Worm (Caenorhabditis elegans): ENCODE data around the gene cux-7.

The cux-7 gene

DNA sequence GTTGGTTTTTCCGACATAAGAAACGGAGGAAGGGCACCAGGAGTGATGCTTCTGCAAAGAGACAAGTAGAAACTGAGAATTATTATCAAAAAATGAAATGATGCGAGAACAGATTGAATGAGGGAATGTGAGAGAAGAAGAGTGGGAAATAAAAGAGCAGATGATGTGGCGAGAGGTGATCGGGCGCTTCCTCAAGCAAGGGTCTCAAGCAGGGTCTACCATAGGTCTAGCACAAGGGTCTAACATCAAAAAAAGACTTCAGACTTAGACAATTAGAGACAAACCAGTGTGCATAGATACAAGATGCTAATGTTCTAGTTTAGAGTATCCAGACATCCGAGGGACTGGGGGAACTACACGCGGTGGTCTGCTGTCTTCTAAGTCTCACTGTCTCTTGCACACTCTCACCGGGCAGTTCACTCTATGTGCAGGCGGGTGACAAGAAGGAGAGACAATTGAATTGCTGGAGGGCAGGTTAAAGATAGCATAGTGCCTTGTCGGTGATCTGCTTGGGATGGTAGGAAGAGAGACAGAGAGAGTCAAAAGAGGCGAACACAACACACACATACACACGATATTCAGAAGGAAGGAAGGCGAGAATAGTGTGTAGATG, 49.5 kb upstream of the cux-7 start, which contains the start of gene R13A5.7 (continued):
- TF ChIP-seq spr-1 (tag; optimal IDR thresholded peaks at IDR 0.05) (peak; percentile 15), fos-1 (tag; optimal IDR thresholded peaks at IDR 0.05) (no peak), snpc-4 (tag; optimal IDR thresholded peaks at IDR 0.05) (no peak), hlh-11 (tag; optimal IDR thresholded peaks at IDR 0.05) (peak; percentile 93), lin-29 (GFP tag; IDR thresholded peaks at IDR 0.05) (no peak), mxl-3 (GFP tag; optimal IDR thresholded peaks at IDR 0.05) (peak; percentile 95), fkh-10 (GFP tag; optimal IDR thresholded peaks at IDR 0.05) (peak; percentile 66), nhr-41 (GFP tag; IDR thresholded peaks at IDR 0.05) (0 out of 2 replicates have a peak, but pooled peaks have one; percentile 25), sdz-12 (GFP tag; optimal IDR thresholded peaks at IDR 0.05) (no peak), cey-2 (tag; optimal IDR thresholded peaks at IDR 0.05; ENCODE audit: borderline replicate concordance, insufficient read depth) (no peak), attf-4 (tag; optimal IDR thresholded peaks at IDR 0.05) (no peak), madf-9 (GFP tag; conservative IDR thresholded peaks at IDR 0.05) (no peak; the same call in 1 of the 2 replicates), nhr-102 (tag; optimal IDR thresholded peaks at IDR 0.05) (peak; percentile 68), hif-1 (tag; optimal IDR thresholded peaks at IDR 0.05) (peak in 1 of 2 experiments; percentile 36), D1046.2 (GFP tag; IDR thresholded peaks at IDR 0.05) (no peak), gei-8 (GFP tag; optimal IDR thresholded peaks at IDR 0.05) (peak; percentile 48), spr-3 (GFP tag; optimal IDR thresholded peaks at IDR 0.05) (no peak), nhr-42 (GFP tag; IDR thresholded peaks at IDR 0.05) (no peak), F37D6.2 (tag; optimal IDR thresholded peaks at IDR 0.05) (peak; percentile 31), nhr-111 (GFP tag; optimal IDR thresholded peaks at IDR 0.05) (no peak), hlh-30 (tag; optimal IDR thresholded peaks at IDR 0.05; ENCODE audit: insufficient read depth) (peak; percentile 95), mdt-29 (GFP tag; IDR thresholded peaks at IDR 0.05) (0 out of 2 replicates have a peak, but pooled peaks have one; percentile 35), F26F4.8 (GFP tag; conservative IDR thresholded peaks at IDR 0.05) (no peak), Y75B8A.6 (GFP tag; IDR thresholded peaks at IDR 0.05) (no peak), nhr-76 (tag; optimal IDR thresholded peaks at IDR 0.05) (no peak), ceh-62 (tag; optimal IDR thresholded peaks at IDR 0.05) (no peak), tra-1 (GFP tag; IDR thresholded peaks at IDR 0.05) (0 out of 2 replicates have a peak, but pooled peaks have one; percentile 37), mdl-1 (tag; optimal IDR thresholded peaks at IDR 0.05) (peak; percentile 95 to 96), zip-11 (GFP tag; IDR thresholded peaks at IDR 0.05) (no peak), nhr-6 (tag; optimal IDR thresholded peaks at IDR 0.05) (peak; percentile 75), lir-3 (tag; optimal IDR thresholded peaks at IDR 0.05) (no peak), ama-1 (optimal IDR thresholded peaks at IDR 0.05) (no peak), nhr-48 (tag; optimal IDR thresholded peaks at IDR 0.05) (peak; percentile 47), saeg-2 (GFP tag; IDR thresholded peaks at IDR 0.05) (0 out of 2 replicates have a peak, but pooled peaks have one; percentile 20), rbr-2 (tag; optimal IDR thresholded peaks at IDR 0.05) (peak; percentile 89), nhr-25 (tag; optimal IDR thresholded peaks at IDR 0.05; ENCODE audit: borderline replicate concordance, insufficient read depth) (peak; percentile 70), ceh-28 (tag; optimal IDR thresholded peaks at IDR 0.05) (no peak), duxl-1 (tag; optimal IDR thresholded peaks at IDR 0.05; ENCODE audit: poor library complexity) (peak; percentile 22), ceh-32 (tag; optimal IDR thresholded peaks at IDR 0.05; ENCODE audit: poor library complexity) (no peak), pqm-1 (tag; optimal IDR thresholded peaks at IDR 0.05) (peak; percentile 27), nhr-10 (tag; optimal IDR thresholded peaks at IDR 0.05) (no peak), nhr-11 (tag; optimal IDR thresholded peaks at IDR 0.05) (peak; percentile 74), set-16 (GFP tag; IDR thresholded peaks at IDR 0.05) (no peak), lsy-2 (tag; optimal IDR thresholded peaks at IDR 0.05) (peak; percentile 85 to 86), R02D3.7 (tag; optimal IDR thresholded peaks at IDR 0.05) (no peak), T20F7.1 (GFP tag; optimal IDR thresholded peaks at IDR 0.05) (peak; percentile 63), dve-1 (tag; optimal IDR thresholded peaks at IDR 0.05; ENCODE audit: insufficient read depth) (peak; percentile 88), mxl-2 (GFP tag; conservative IDR thresholded peaks at IDR 0.05) (no peak), zfp-2 (tag; optimal IDR thresholded peaks at IDR 0.05) (no peak)

Measured in whole organism, L4 larva.